Fruit fly (Drosophila melanogaster): ENCODE measurements around the gene JhI-21.

dm6 chr2L:12081118-12081665 is 25.4 kb upstream of the JhI-21 start:
- TF ChIP-seq Gug (GFP tag; IDR thresholded peaks at IDR 0.05) (no peak), Sox102F (GFP tag; optimal IDR thresholded peaks at IDR 0.05) (no peak), cyc (GFP tag; optimal IDR thresholded peaks at IDR 0.05) (no peak), Hr39 (GFP tag; optimal IDR thresholded peaks at IDR 0.05) (no peak), Eip78C (GFP tag) (no peak), Eip93F (GFP tag; optimal IDR thresholded peaks at IDR 0.05) (no peak), eg (GFP tag; IDR thresholded peaks at IDR 0.05) (no peak), fkh (GFP tag; optimal IDR thresholded peaks at IDR 0.05) (no peak), Hr38 (GFP tag; optimal IDR thresholded peaks at IDR 0.05) (no peak), Ets21C (GFP tag; optimal IDR thresholded peaks at IDR 0.05) (no peak)
